Fruit fly (Drosophila melanogaster) whole organism, pupa: Measurements from ENCODE around the gene CG32271.

Experiments used
- CG10348 ChIP-seq: fragments of 200-800 bp; sonication (Bioruptor generic); IDR thresholded peaks from 2 replicates; pipeline ENCODE4 v1.3.6; 2022; ENCODE audit warnings: missing biosample characterization, missing genetic modification characterization
- CG12605 ChIP-seq: fragments of 200-800 bp; sonication (Bioruptor generic); IDR thresholded peaks from 2 replicates; pipeline ENCODE4 v1.3.6; 2022; ENCODE audit warnings: missing biosample characterization, missing genetic modification characterization
- CG13204 ChIP-seq: fragments of 200-800 bp; sonication (Bioruptor generic); optimal IDR thresholded peaks from 2 replicates; lab custom pipeline; 2018; ENCODE audit warnings: missing biosample characterization, mild to moderate bottlenecking, missing genetic modification characterization, moderate library complexity
- CG14655 ChIP-seq: fragments of 200-800 bp; sonication (Bioruptor generic); optimal IDR thresholded peaks from 3 replicates; lab custom pipeline; 2017; ENCODE audit warnings: mild to moderate bottlenecking, missing biosample characterization, missing genetic modification reagents, missing genetic modification characterization
- CG15710 ChIP-seq: fragments of 200-800 bp; sonication (Bioruptor generic); optimal IDR thresholded peaks from 2 replicates; lab custom pipeline; 2018; ENCODE audit warnings: missing biosample characterization, mild to moderate bottlenecking, missing genetic modification characterization, moderate library complexity
- CG17806 ChIP-seq: fragments of 200-800 bp; sonication (Bioruptor generic); optimal IDR thresholded peaks from 2 replicates; lab custom pipeline; 2018; ENCODE audit warnings: missing biosample characterization, mild to moderate bottlenecking, missing genetic modification characterization, moderate library complexity
- CG32121 ChIP-seq: fragments of 200-800 bp; sonication (Bioruptor generic); IDR thresholded peaks from 2 replicates; pipeline ENCODE4 v1.3.6; 2022; ENCODE audit warnings: missing biosample characterization, missing genetic modification characterization
- CG34367 ChIP-seq: fragments of 200-800 bp; sonication (Bioruptor generic); optimal IDR thresholded peaks from 2 replicates; lab custom pipeline; 2018; ENCODE audit warnings: missing biosample characterization, mild to moderate bottlenecking, missing genetic modification characterization
- CG4496 ChIP-seq: fragments of 200-800 bp; sonication (Bioruptor generic); IDR thresholded peaks from 3 replicates; pipeline ENCODE4 v1.3.6; 2022; ENCODE audit warnings: missing biosample characterization, missing genetic modification characterization
- CG8159 ChIP-seq: fragments of 200-800 bp; sonication (Bioruptor generic); optimal IDR thresholded peaks from 3 replicates; lab custom pipeline; 2018; ENCODE audit warnings: missing biosample characterization, mild to moderate bottlenecking, missing genetic modification characterization, moderate library complexity
- CG8301 ChIP-seq: fragments of 200-800 bp; sonication (Bioruptor generic); optimal IDR thresholded peaks from 2 replicates; lab custom pipeline; 2018; ENCODE audit warnings: missing biosample characterization, mild to moderate bottlenecking, missing genetic modification characterization
- CG9948 ChIP-seq: fragments of 200-800 bp; sonication (Bioruptor generic); optimal IDR thresholded peaks from 2 replicates; lab custom pipeline; 2018; ENCODE audit warnings: missing biosample characterization, mild to moderate bottlenecking, missing genetic modification characterization, moderate library complexity
- D1 ChIP-seq: fragments of 200-800 bp; sonication (Bioruptor generic); optimal IDR thresholded peaks from 2 replicates; lab custom pipeline; 2018; ENCODE audit warnings: missing biosample characterization, mild to moderate bottlenecking, missing genetic modification characterization, moderate library complexity
- EcR ChIP-seq: fragments of 200-800 bp; sonication (Bioruptor generic); optimal IDR thresholded peaks from 3 replicates; lab custom pipeline; 2019; ENCODE audit warnings: missing biosample characterization, missing genetic modification characterization, mild to moderate bottlenecking, moderate library complexity, missing genetic modification reagents
- Ets98B ChIP-seq: fragments of 200-800 bp; sonication (Bioruptor generic); IDR thresholded peaks from 2 replicates; pipeline ENCODE4 v1.3.6; 2022; ENCODE audit warnings: missing biosample characterization, missing genetic modification characterization
- Pif1A ChIP-seq: fragments of 200-800 bp; sonication (Bioruptor generic); optimal IDR thresholded peaks from 3 replicates; lab custom pipeline; 2016; ENCODE audit warnings: missing biosample characterization, missing genetic modification characterization
- Pif1B ChIP-seq: fragments of 200-800 bp; sonication (Bioruptor generic); optimal IDR thresholded peaks from 3 replicates; lab custom pipeline; 2016; ENCODE audit warnings: missing biosample characterization, missing genetic modification characterization
- Snoo ChIP-seq: fragments of 200-800 bp; sonication (Bioruptor generic); optimal IDR thresholded peaks from 3 replicates; lab custom pipeline; 2017; ENCODE audit warnings: missing biosample characterization, mild to moderate bottlenecking, missing genetic modification characterization, inconsistent platforms
- fd96Ca ChIP-seq: fragments of 200-800 bp; sonication (Bioruptor generic); IDR thresholded peaks from 3 replicates; pipeline ENCODE4 v1.3.6; 2022; ENCODE audit warnings: missing biosample characterization, missing genetic modification characterization
- gl ChIP-seq: fragments of 200-800 bp; sonication (Bioruptor generic); optimal IDR thresholded peaks from 2 replicates; lab custom pipeline; 2018; ENCODE audit warnings: missing biosample characterization, mild to moderate bottlenecking, missing genetic modification characterization
- rn ChIP-seq: fragments of 200-800 bp; sonication (Bioruptor generic); IDR thresholded peaks from 2 replicates; pipeline ENCODE4 v1.3.6; 2022; ENCODE audit warnings: missing biosample characterization, missing genetic modification characterization

The CG32271 gene

dm6 chr3L:3218859-3219258, 15.9 kb upstream of the CG32271 start, which contains the start of the genes hob and nSMase:
TSS of gene hob (minus strand) at chr3L:3218920.
TSS of gene nSMase (plus strand) at chr3L:3219156.
- TF ChIP-seq rn (GFP tag; lab: Robert Waterston, UW) (no peak), CG10348 (GFP tag; lab: Robert Waterston, UW) (no peak), CG34367 (tag; lab: Kevin White, UChicago) (no peak), Ets98B (no peak), CG12605 (GFP tag; lab: Robert Waterston, UW) (no peak), CG8301 (no peak), Pif1B (GFP tag; lab: Kevin White, UChicago) (no peak), D1 (tag; lab: Kevin White, UChicago) (no peak), CG13204 (GFP tag; lab: Kevin White, UChicago) (no peak), EcR (GFP tag; lab: Kevin White, UChicago) (no peak), CG9948 (tag; lab: Kevin White, UChicago) (no peak), fd96Ca (GFP tag; lab: Robert Waterston, UW) (no peak), Pif1A (GFP tag; lab: Kevin White, UChicago) (no peak), CG15710 (no peak), CG17806 (tag; lab: Kevin White, UChicago) (no peak), CG14655 (GFP tag; lab: Kevin White, UChicago) (no peak), gl (no peak), Snoo (tag; lab: Kevin White, UChicago) (no peak), CG4496 (no peak)

dm6 chr3L:3208895-3209294, 5.9 kb upstream of the CG32271 start, which contains the start of the genes CG32269 and CG32270:
TSS of gene CG32269 (minus strand) at chr3L:3208985.
TSS of gene CG32270 (minus strand) at chr3L:3208985.
- TF ChIP-seq Snoo (tag; lab: Kevin White, UChicago) (no peak), CG34367 (tag; lab: Kevin White, UChicago) (no peak), Pif1A (GFP tag; lab: Kevin White, UChicago) (no peak), CG15710 (no peak), Ets98B (no peak), gl (no peak), Pif1B (GFP tag; lab: Kevin White, UChicago) (no peak), CG8159 (tag; lab: Kevin White, UChicago) (no peak), EcR (GFP tag; lab: Kevin White, UChicago) (no peak)

- TF ChIP-seq Pif1B (GFP tag; lab: Kevin White, UChicago) (no peak), rn (GFP tag; lab: Robert Waterston, UW) (no peak), CG8301 (no peak), Ets98B (no peak)
Measured at dm6 chr3L:3206263-3206662, 3.3 kb upstream of the CG32271 start, which contains the start of gene CG33160. TSS of gene CG33160 (minus strand) at chr3L:3206363.

- TF ChIP-seq Pif1B (GFP tag; lab: Kevin White, UChicago), result no peak
- no peak for TF ChIP-seq EcR (GFP tag; lab: Kevin White, UChicago)
- TF ChIP-seq CG13204 (GFP tag; lab: Kevin White, UChicago), result no peak
- no peak for TF ChIP-seq CG12605 (GFP tag; lab: Robert Waterston, UW)
- TF ChIP-seq Pif1A (GFP tag; lab: Kevin White, UChicago), result no peak
- no peak for TF ChIP-seq CG34367 (tag; lab: Kevin White, UChicago)
- TF ChIP-seq CG14655 (GFP tag; lab: Kevin White, UChicago), result no peak
- no peak for TF ChIP-seq gl
- TF ChIP-seq D1 (tag; lab: Kevin White, UChicago), result no peak
- TF ChIP-seq CG8159 (tag; lab: Kevin White, UChicago), result no peak
- TF ChIP-seq rn (GFP tag; lab: Robert Waterston, UW), result no peak
Measured at dm6 chr3L:3205349-3205748, 2.4 kb upstream of the CG32271 start, which contains the start of gene CG32277. TSS of gene CG32277 (minus strand) at chr3L:3205449.

- no peak for TF ChIP-seq CG10348 (GFP tag; lab: Robert Waterston, UW)
Measured at dm6 chr3L:3204348-3204747, 1.4 kb upstream of the CG32271 start, which contains the start of gene CG33159. TSS of gene CG33159 (minus strand) at chr3L:3204448.

- 0 out of 2 replicates have a peak, but pooled peaks have one; percentile 32 for TF ChIP-seq rn (GFP tag; lab: Robert Waterston, UW)
- no peak for TF ChIP-seq D1 (tag; lab: Kevin White, UChicago)
- TF ChIP-seq CG32121 (GFP tag; lab: Robert Waterston, UW), result peak; percentile 76
- TF ChIP-seq EcR (GFP tag; lab: Kevin White, UChicago), result peak; percentile 35
- TF ChIP-seq CG15710, result peak; percentile 56
- TF ChIP-seq CG8301, result no peak
- peak; percentile 77; the same call in 2 of the 3 replicates for TF ChIP-seq fd96Ca (GFP tag; lab: Robert Waterston, UW)
- TF ChIP-seq CG14655 (GFP tag; lab: Kevin White, UChicago), result no peak
- peak; percentile 58; the same call in 1 of the 2 replicates for TF ChIP-seq Ets98B
- TF ChIP-seq Pif1B (GFP tag; lab: Kevin White, UChicago), result no peak
- peak; percentile 50 for TF ChIP-seq CG34367 (tag; lab: Kevin White, UChicago)
- no peak for TF ChIP-seq CG13204 (GFP tag; lab: Kevin White, UChicago)
- no peak for TF ChIP-seq CG9948 (tag; lab: Kevin White, UChicago)
- no peak for TF ChIP-seq Snoo (tag; lab: Kevin White, UChicago)
- TF ChIP-seq CG10348 (GFP tag; lab: Robert Waterston, UW), result no peak
- no peak for TF ChIP-seq CG8159 (tag; lab: Kevin White, UChicago)
- peak; percentile 54; the same call in 2 of the 3 replicates for TF ChIP-seq CG4496
- no peak for TF ChIP-seq Pif1A (GFP tag; lab: Kevin White, UChicago)
- TF ChIP-seq CG12605 (GFP tag; lab: Robert Waterston, UW), result peak; percentile 22; the same call in 1 of the 2 replicates
- TF ChIP-seq gl, result no peak
- TF ChIP-seq CG17806 (tag; lab: Kevin White, UChicago), result peak; percentile 49
Measured at dm6 chr3L:3198447-3199402, 4.2 kb downstream of the CG32271 start, which contains the start of the genes CG32276 and gry. TSS of gene CG32276 (minus strand) at chr3L:3199047. TSS of gene gry (plus strand) at chr3L:3199090.
